Worm (Caenorhabditis elegans) whole organism, young adult: ENCODE results near the gene fbxa-153.

Source experiments
- B0261.1 ChIP-seq: sonication (generic microtip); optimal IDR thresholded peaks from 2 replicates; lab custom pipeline; 2016; ENCODE audit warnings: mild to moderate bottlenecking, missing genetic modification characterization, moderate library complexity, missing compliant biosample characterization
- C06A6.2 ChIP-seq: fragments of 200-800 bp; sonication (Bioruptor generic); conservative IDR thresholded peaks from 2 replicates; pipeline ENCODE4 v1.3.6; 2022; ENCODE audit warnings: missing genetic modification characterization, missing compliant biosample characterization
- Y53G8AR.9 ChIP-seq: fragments of 200-800 bp; sonication (Bioruptor generic); conservative IDR thresholded peaks from 2 replicates; pipeline ENCODE4 v1.3.6; 2022; ENCODE audit warnings: missing genetic modification reagents, missing genetic modification characterization, missing compliant biosample characterization
- Y95B8A.8 ChIP-seq: fragments of 200-800 bp; sonication (Bioruptor generic); IDR thresholded peaks from 2 replicates; pipeline ENCODE4 v1.3.6; 2022; ENCODE audit warnings: missing genetic modification reagents, missing genetic modification characterization, missing compliant biosample characterization
- aptf-2 ChIP-seq: fragments of 200-800 bp; sonication (Bioruptor generic); conservative IDR thresholded peaks from 2 replicates; pipeline ENCODE4 v1.3.6; 2022; ENCODE audit warnings: missing genetic modification reagents, missing genetic modification characterization, missing compliant biosample characterization
- athp-1 ChIP-seq: sonication (generic microtip); optimal IDR thresholded peaks from 2 replicates; lab custom pipeline; 2017; ENCODE audit warnings: mild to moderate bottlenecking, missing genetic modification characterization, missing compliant biosample characterization
- attf-3 ChIP-seq: fragments of 200-800 bp; sonication (Bioruptor generic); conservative IDR thresholded peaks from 2 replicates; pipeline ENCODE4 v1.3.6; 2022; ENCODE audit warnings: missing genetic modification reagents, missing genetic modification characterization, missing compliant biosample characterization
- attf-5 ChIP-seq: fragments of 200-800 bp; sonication (Bioruptor generic); optimal IDR thresholded peaks from 2 replicates; lab custom pipeline; 2018; ENCODE audit warnings: mild to moderate bottlenecking, missing genetic modification characterization, missing compliant biosample characterization
- attf-6 ChIP-seq: fragments of 200-800 bp; sonication (Bioruptor generic); IDR thresholded peaks from 2 replicates; pipeline ENCODE4 v1.3.6; 2022; ENCODE audit warnings: missing genetic modification reagents, missing genetic modification characterization, missing compliant biosample characterization
- bed-2 ChIP-seq: fragments of 200-800 bp; sonication (Bioruptor generic); IDR thresholded peaks from 2 replicates; pipeline ENCODE4 v1.3.6; 2022; ENCODE audit warnings: missing genetic modification reagents, missing genetic modification characterization, missing compliant biosample characterization
- cebp-1 ChIP-seq, 2 experiments: fragments of 200-800 bp in 1 of 2; sonication (Bioruptor generic) in 1 of 2; sonication (generic microtip) in 1 of 2; IDR thresholded peaks in 1 of 2; optimal IDR thresholded peaks in 1 of 2; 2 replicates each; pipeline versions ENCODE4 v1.3.6 to Lab custom; 2017 to 2022; ENCODE audit warnings: missing compliant biosample characterization in 2 of 2, missing genetic modification characterization in 2 of 2, mild to moderate bottlenecking in 1 of 2, missing genetic modification reagents in 1 of 2, moderate library complexity in 1 of 2
- cebp-2 ChIP-seq: fragments of 200-800 bp; sonication (Bioruptor generic); IDR thresholded peaks from 2 replicates; pipeline ENCODE4 v1.3.6; 2022; ENCODE audit warnings: missing genetic modification characterization, missing compliant biosample characterization
- ceh-91 ChIP-seq: fragments of 200-800 bp; sonication (Bioruptor generic); IDR thresholded peaks from 2 replicates; pipeline ENCODE4 v1.3.6; 2022; ENCODE audit warnings: missing genetic modification reagents, missing genetic modification characterization, missing compliant biosample characterization
- chd-7 ChIP-seq: sonication (generic microtip); optimal IDR thresholded peaks from 2 replicates; lab custom pipeline; 2016; ENCODE audit warnings: mild to moderate bottlenecking, missing genetic modification characterization, moderate library complexity, missing compliant biosample characterization
- dox-1 ChIP-seq: fragments of 200-800 bp; sonication (Bioruptor generic); IDR thresholded peaks from 2 replicates; pipeline ENCODE4 v1.3.6; 2022; ENCODE audit warnings: missing genetic modification reagents, missing genetic modification characterization, missing compliant biosample characterization
- egl-44 ChIP-seq: fragments of 200-800 bp; sonication (Bioruptor generic); IDR thresholded peaks from 2 replicates; pipeline ENCODE4 v1.3.6; 2022; ENCODE audit warnings: missing genetic modification reagents, missing genetic modification characterization, missing compliant biosample characterization
- ets-4 ChIP-seq: fragments of 200-800 bp; sonication (Bioruptor generic); optimal IDR thresholded peaks from 2 replicates; lab custom pipeline; 2018; ENCODE audit warnings: mild to moderate bottlenecking, missing genetic modification characterization, missing compliant biosample characterization
- gei-17 ChIP-seq: fragments of 200-800 bp; sonication (Bioruptor generic); optimal IDR thresholded peaks from 2 replicates; lab custom pipeline; 2018; ENCODE audit warnings: mild to moderate bottlenecking, missing genetic modification characterization, missing compliant biosample characterization
- him-1 ChIP-seq: sonication (generic microtip); optimal IDR thresholded peaks from 2 replicates; lab custom pipeline; 2016; ENCODE audit warnings: missing genotype, missing genetic modification reagents, missing genetic modification characterization, missing compliant biosample characterization
- hmg-1.2 ChIP-seq: fragments of 200-800 bp; sonication (Bioruptor generic); IDR thresholded peaks from 2 replicates; pipeline ENCODE4 v1.3.6; 2022; ENCODE audit warnings: missing genetic modification reagents, missing genetic modification characterization, missing compliant biosample characterization
- let-526 ChIP-seq: fragments of 200-800 bp; sonication (Bioruptor generic); IDR thresholded peaks from 2 replicates; pipeline ENCODE4 v1.3.6; 2022; ENCODE audit warnings: missing genetic modification reagents, missing genetic modification characterization, missing compliant biosample characterization
- let-607 ChIP-seq, 2 experiments: fragments of 200-800 bp in 1 of 2; sonication (Bioruptor generic) in 1 of 2; sonication (generic microtip) in 1 of 2; optimal IDR thresholded peaks; 2 replicates each; lab custom pipeline; 2016 to 2018; ENCODE audit warnings: mild to moderate bottlenecking in 2 of 2, missing compliant biosample characterization in 2 of 2, missing genetic modification characterization in 2 of 2, moderate library complexity in 2 of 2, missing genotype in 1 of 2
- lin-26 ChIP-seq: fragments of 200-800 bp; sonication (Bioruptor generic); IDR thresholded peaks from 2 replicates; pipeline ENCODE4 v1.3.6; 2022; ENCODE audit warnings: missing genetic modification reagents, missing genetic modification characterization, missing compliant biosample characterization
- lin-35 ChIP-seq, 3 experiments: fragments of 150-350 bp in 2 of 3; sonication (generic microtip) in 1 of 3; optimal IDR thresholded peaks; 2 replicates each; lab custom pipeline; 2014 to 2018; ENCODE audit warnings: missing biosample characterization in 3 of 3, missing genetic modification characterization in 3 of 3, missing genetic modification reagents in 3 of 3
- lin-40 ChIP-seq: sonication (generic microtip); optimal IDR thresholded peaks from 2 replicates; lab custom pipeline; 2016; ENCODE audit warnings: missing genetic modification characterization, mild to moderate bottlenecking, missing compliant biosample characterization, missing genotype, missing genetic modification reagents
- lin-54 ChIP-seq: fragments of 200-800 bp; sonication (Bioruptor generic); optimal IDR thresholded peaks from 2 replicates; lab custom pipeline; 2018; ENCODE audit warnings: mild to moderate bottlenecking, missing genetic modification characterization, missing compliant biosample characterization
- lir-1 ChIP-seq: fragments of 200-800 bp; sonication (Bioruptor generic); conservative IDR thresholded peaks from 2 replicates; pipeline ENCODE4 v1.3.6; 2022; ENCODE audit warnings: missing genetic modification reagents, missing genetic modification characterization, missing compliant biosample characterization
- lsl-1 ChIP-seq: fragments of 200-800 bp; sonication (Bioruptor generic); optimal IDR thresholded peaks from 2 replicates; lab custom pipeline; 2018; ENCODE audit warnings: mild to moderate bottlenecking, missing genetic modification characterization, moderate library complexity, missing compliant biosample characterization
- madf-3 ChIP-seq: fragments of 200-800 bp; sonication (Bioruptor generic); IDR thresholded peaks from 2 replicates; pipeline ENCODE4 v1.3.6; 2022; ENCODE audit warnings: missing genetic modification reagents, missing genetic modification characterization, missing compliant biosample characterization
- madf-6 ChIP-seq: fragments of 200-800 bp; sonication (Bioruptor generic); IDR thresholded peaks from 2 replicates; pipeline ENCODE4 v1.3.6; 2022; ENCODE audit warnings: missing genetic modification reagents, missing genetic modification characterization, missing compliant biosample characterization
- madf-8 ChIP-seq: fragments of 200-800 bp; sonication (Bioruptor generic); conservative IDR thresholded peaks from 2 replicates; pipeline ENCODE4 v1.3.6; 2022; ENCODE audit warnings: missing genetic modification reagents, missing genetic modification characterization, missing compliant biosample characterization
- nfyb-1 ChIP-seq: fragments of 200-800 bp; sonication (Bioruptor generic); IDR thresholded peaks from 2 replicates; pipeline ENCODE4 v1.3.6; 2022; ENCODE audit warnings: missing genetic modification reagents, missing genetic modification characterization, missing compliant biosample characterization
- nhr-80 ChIP-seq: sonication (generic microtip); optimal IDR thresholded peaks from 2 replicates; lab custom pipeline; 2016; ENCODE audit warnings: missing genetic modification characterization, missing compliant biosample characterization
- nhr-90 ChIP-seq: sonication (generic microtip); optimal IDR thresholded peaks from 2 replicates; lab custom pipeline; 2016; ENCODE audit warnings: missing genotype, mild to moderate bottlenecking, missing genetic modification characterization, missing compliant biosample characterization
- pbrm-1 ChIP-seq: fragments of 200-800 bp; sonication (Bioruptor generic); IDR thresholded peaks from 2 replicates; pipeline ENCODE4 v1.3.6; 2022; ENCODE audit warnings: missing genetic modification reagents, missing genetic modification characterization, missing compliant biosample characterization
- rcor-1 ChIP-seq: fragments of 200-800 bp; sonication (Bioruptor generic); IDR thresholded peaks from 2 replicates; pipeline ENCODE4 v1.3.6; 2022; ENCODE audit warnings: missing genetic modification reagents, missing genetic modification characterization, missing compliant biosample characterization
- rec-8 ChIP-seq, 2 experiments: sonication (generic microtip); optimal IDR thresholded peaks; 2 replicates each; lab custom pipeline; 2016; ENCODE audit warnings: mild to moderate bottlenecking in 2 of 2, missing genetic modification characterization in 2 of 2, missing genetic modification reagents in 2 of 2, missing genotype in 2 of 2, missing biosample characterization in 1 of 2, missing compliant biosample characterization in 1 of 2, moderate library complexity in 1 of 2
- repo-1 ChIP-seq: sonication (generic microtip); optimal IDR thresholded peaks from 2 replicates; lab custom pipeline; 2017; ENCODE audit warnings: mild to moderate bottlenecking, missing genetic modification characterization, missing compliant biosample characterization
- somi-1 ChIP-seq: fragments of 200-800 bp; sonication (Bioruptor generic); optimal IDR thresholded peaks from 2 replicates; lab custom pipeline; 2018; ENCODE audit warnings: mild to moderate bottlenecking, missing genetic modification characterization, missing compliant biosample characterization
- tlf-1 ChIP-seq: fragments of 200-800 bp; sonication (Bioruptor generic); optimal IDR thresholded peaks from 2 replicates; lab custom pipeline; 2018; ENCODE audit warnings: mild to moderate bottlenecking, missing genetic modification characterization, missing compliant biosample characterization
- unc-130 ChIP-seq: sonication (generic microtip); optimal IDR thresholded peaks from 2 replicates; lab custom pipeline; 2016; ENCODE audit warnings: missing genetic modification reagents, missing genetic modification characterization, missing compliant biosample characterization
- ztf-18 ChIP-seq: sonication (generic microtip); optimal IDR thresholded peaks from 2 replicates; lab custom pipeline; 2016; ENCODE audit warnings: missing genotype, mild to moderate bottlenecking, missing genetic modification characterization, missing compliant biosample characterization
- ztf-25 ChIP-seq: fragments of 200-800 bp; sonication (Bioruptor generic); IDR thresholded peaks from 2 replicates; pipeline ENCODE4 v1.3.6; 2022; ENCODE audit warnings: missing genetic modification reagents, missing genetic modification characterization, missing compliant biosample characterization
- ztf-26 ChIP-seq: sonication (generic microtip); optimal IDR thresholded peaks from 2 replicates; lab custom pipeline; 2017; ENCODE audit warnings: missing genetic modification characterization, missing compliant biosample characterization
- ztf-28 ChIP-seq: fragments of 200-800 bp; sonication (Bioruptor generic); IDR thresholded peaks from 2 replicates; pipeline ENCODE4 v1.3.6; 2022; ENCODE audit warnings: missing genetic modification reagents, missing genetic modification characterization, missing compliant biosample characterization
- ztf-3 ChIP-seq: fragments of 200-800 bp; sonication (Bioruptor generic); optimal IDR thresholded peaks from 2 replicates; lab custom pipeline; 2018; ENCODE audit warnings: mild to moderate bottlenecking, missing genetic modification characterization, missing compliant biosample characterization

Gene fbxa-153

ce11 chrV:15590183-15590667 is 20.0 kb downstream of the fbxa-153 start, which contains the start of gene F28F8.7 (continued):
- TF ChIP-seq athp-1 (tag; lab: Kevin White, UChicago) (peak; percentile 38), attf-3 (GFP tag; lab: Robert Waterston, UW) (peak; percentile 88), chd-7 (tag; lab: Kevin White, UChicago) (peak; percentile 25), unc-130 (GFP tag; lab: Kevin White, UChicago) (peak; percentile 80), cebp-2 (GFP tag; lab: Robert Waterston, UW) (peak; percentile 95; the same call in 1 of the 2 replicates), madf-8 (GFP tag; lab: Robert Waterston, UW) (peak; percentile 40; the same call in 1 of the 2 replicates), ztf-26 (tag; lab: Kevin White, UChicago) (peak; percentile 44), nfyb-1 (GFP tag; lab: Robert Waterston, UW) (peak; percentile 92), somi-1 (GFP tag; lab: Kevin White, UChicago) (peak; percentile 38), rec-8 (tag; optimal IDR thresholded peaks at IDR 0.05; lab: Kevin White, UChicago) (peak; percentile 26 to 55), C06A6.2 (peak; percentile 82), nhr-90 (tag; lab: Kevin White, UChicago) (peak; percentile 34), let-607 (tag; optimal IDR thresholded peaks at IDR 0.05; lab: Kevin White, UChicago) (peak; percentile 51 to 85), bed-2 (GFP tag; lab: Robert Waterston, UW) (peak; percentile 90; the same call in 1 of the 2 replicates), Y95B8A.8 (peak; percentile 79), lin-54 (GFP tag; lab: Kevin White, UChicago) (peak; percentile 79), pbrm-1 (GFP tag; lab: Robert Waterston, UW) (peak; percentile 84), ceh-91 (GFP tag; lab: Robert Waterston, UW) (peak; percentile 59; the same call in 1 of the 2 replicates), lin-40 (tag; lab: Kevin White, UChicago) (peak; percentile 69), lsl-1 (peak; percentile 42), let-526 (GFP tag; lab: Robert Waterston, UW) (peak; percentile 71; the same call in 1 of the 2 replicates), madf-6 (peak; percentile 50), gei-17 (GFP tag; lab: Kevin White, UChicago) (peak; percentile 25), lin-26 (peak; percentile 72; the same call in 1 of the 2 replicates), ztf-28 (GFP tag; lab: Robert Waterston, UW) (peak; percentile 90), tlf-1 (peak; percentile 81), B0261.1 (tag; lab: Kevin White, UChicago) (peak; percentile 17), lir-1 (GFP tag; lab: Robert Waterston, UW) (peak; percentile 63), Y53G8AR.9 (GFP tag; lab: Robert Waterston, UW) (peak; percentile 91), madf-3 (GFP tag; lab: Robert Waterston, UW) (peak; percentile 69; the same call in 1 of the 2 replicates), rcor-1 (GFP tag; lab: Robert Waterston, UW) (peak; percentile 68; the same call in 1 of the 2 replicates), aptf-2 (peak; percentile 64; the same call in 1 of the 2 replicates), ztf-18 (peak; percentile 42), ets-4 (GFP tag; lab: Kevin White, UChicago) (peak; percentile 41), dox-1 (peak; percentile 95), egl-44 (0 out of 2 replicates have a peak, but pooled peaks have one; percentile 30), nhr-80 (tag; lab: Kevin White, UChicago) (peak; percentile 75), ztf-25 (0 out of 2 replicates have a peak, but pooled peaks have one; percentile 37), repo-1 (tag; lab: Kevin White, UChicago) (peak; percentile 81), cebp-1 (GFP tag; IDR thresholded peaks at IDR 0.05; lab: Robert Waterston, UW) (peak; percentile 74), cebp-1 (tag; optimal IDR thresholded peaks at IDR 0.05; lab: Kevin White, UChicago) (peak; percentile 78), lin-35 (GFP tag; optimal IDR thresholded peaks at IDR 0.05; lab: Kevin White, UChicago) (peak in 1 of 3 experiments; percentile 94), attf-6 (GFP tag; lab: Robert Waterston, UW) (peak; percentile 48; the same call in 1 of the 2 replicates), him-1 (peak; percentile 7), ztf-3 (GFP tag; lab: Kevin White, UChicago) (peak; percentile 46), attf-5 (GFP tag; lab: Kevin White, UChicago) (peak; percentile 81), hmg-1.2 (GFP tag; lab: Robert Waterston, UW) (peak; percentile 96)
